Worm (Caenorhabditis elegans) whole organism, L1 larva: Measurements from ENCODE around the gene let-716.

Experiments used
- ama-1 ChIP-seq: fragments of 150-350 bp; optimal IDR thresholded peaks from 2 replicates; lab custom pipeline; 2014
- ceh-82 ChIP-seq, 3 experiments: fragments of 150-350 bp in 1 of 3; sonication (generic microtip) in 2 of 3; optimal IDR thresholded peaks; 2 replicates each; lab custom pipeline; 2014 to 2017; ENCODE audit warnings: missing biosample characterization in 3 of 3, missing genetic modification characterization in 3 of 3
- dpl-1 ChIP-seq, 3 experiments: fragments of 150-350 bp in 2 of 3; sonication (generic microtip) in 1 of 3; optimal IDR thresholded peaks; 2 replicates each; lab custom pipeline; 2014 to 2017; ENCODE audit warnings: missing biosample characterization in 3 of 3, missing genetic modification characterization in 3 of 3, missing genetic modification reagents in 3 of 3
- lin-13 ChIP-seq: fragments of 150-350 bp; optimal IDR thresholded peaks from 2 replicates; lab custom pipeline; 2014; ENCODE audit warnings: missing biosample characterization, missing genetic modification reagents, missing genetic modification characterization
- lin-35 ChIP-seq, 2 experiments: fragments of 150-350 bp; optimal IDR thresholded peaks; 2 replicates each; lab custom pipeline; 2014; ENCODE audit warnings: missing biosample characterization in 2 of 2, missing genetic modification characterization in 2 of 2, missing genetic modification reagents in 2 of 2
- lir-3 ChIP-seq: sonication (generic microtip); optimal IDR thresholded peaks from 2 replicates; lab custom pipeline; 2016; ENCODE audit warnings: mild to moderate bottlenecking, missing genetic modification characterization, moderate library complexity, missing compliant biosample characterization; ENCODE audit not compliant: poor library complexity
- nhr-76 ChIP-seq: sonication (generic microtip); optimal IDR thresholded peaks from 2 replicates; lab custom pipeline; 2017; ENCODE audit warnings: missing biosample characterization, missing genetic modification characterization
- nhr-77 ChIP-seq: fragments of 150-350 bp; optimal IDR thresholded peaks from 2 replicates; lab custom pipeline; 2014; ENCODE audit warnings: missing biosample characterization, missing genetic modification characterization
- nhr-85 ChIP-seq: sonication (generic microtip); peaks from one replicate; lab custom pipeline; 2016; ENCODE audit warnings: missing genetic modification characterization, inconsistent platforms, missing compliant biosample characterization
- pag-3 ChIP-seq: sonication (generic microtip); optimal IDR thresholded peaks from 2 replicates; lab custom pipeline; 2017; ENCODE audit warnings: missing genetic modification characterization, mild to moderate bottlenecking, missing compliant biosample characterization, antibody characterized with exemption, borderline replicate concordance; ENCODE audit not compliant: insufficient read depth
- sptf-1 ChIP-seq: fragments of 150-350 bp; optimal IDR thresholded peaks from 2 replicates; lab custom pipeline; 2014; ENCODE audit warnings: missing biosample characterization, missing genetic modification characterization
- zag-1 ChIP-seq: fragments of 150-350 bp; optimal IDR thresholded peaks from 2 replicates; lab custom pipeline; 2014; ENCODE audit warnings: missing biosample characterization, missing genetic modification characterization
- ztf-11 ChIP-seq, 2 experiments: sonication (generic microtip); optimal IDR thresholded peaks; 2 replicates each; lab custom pipeline; 2016 to 2017; ENCODE audit warnings: missing genetic modification characterization in 2 of 2, missing biosample characterization in 1 of 2, missing compliant biosample characterization in 1 of 2

- TF ChIP-seq lin-13 (GFP tag; lab: Kevin White, UChicago): no peak
- no peak for TF ChIP-seq nhr-85 (tag; lab: Kevin White, UChicago)
- no peak for TF ChIP-seq ceh-82 (tag; optimal IDR thresholded peaks at IDR 0.05; lab: Kevin White, UChicago)
- TF ChIP-seq nhr-76 (tag; lab: Kevin White, UChicago): no peak
- no peak for TF ChIP-seq dpl-1 (GFP tag; optimal IDR thresholded peaks at IDR 0.05; lab: Kevin White, UChicago)
- TF ChIP-seq pag-3 (tag; lab: Kevin White, UChicago): no peak
- TF ChIP-seq sptf-1: no peak
- no peak for TF ChIP-seq ztf-11 (tag; optimal IDR thresholded peaks at IDR 0.05; lab: Kevin White, UChicago)
- no peak for TF ChIP-seq lir-3
- no peak for TF ChIP-seq zag-1 (tag; lab: Kevin White, UChicago)
- no peak for TF ChIP-seq ama-1 (lab: Kevin White, UChicago)
- no peak for TF ChIP-seq nhr-77 (tag; lab: Kevin White, UChicago)
- no peak for TF ChIP-seq lin-35 (GFP tag; optimal IDR thresholded peaks at IDR 0.05; lab: Kevin White, UChicago)
These were observed 19.5 kb downstream of the let-716 start for ce11 chrIII:6402810-6403209.
